Fruit fly (Drosophila melanogaster): ENCODE results near the gene nanos.
A peak's percentile ranks its signal among the peaks of the same experiment; 100 is the strongest.

Gene nanos

DNA sequence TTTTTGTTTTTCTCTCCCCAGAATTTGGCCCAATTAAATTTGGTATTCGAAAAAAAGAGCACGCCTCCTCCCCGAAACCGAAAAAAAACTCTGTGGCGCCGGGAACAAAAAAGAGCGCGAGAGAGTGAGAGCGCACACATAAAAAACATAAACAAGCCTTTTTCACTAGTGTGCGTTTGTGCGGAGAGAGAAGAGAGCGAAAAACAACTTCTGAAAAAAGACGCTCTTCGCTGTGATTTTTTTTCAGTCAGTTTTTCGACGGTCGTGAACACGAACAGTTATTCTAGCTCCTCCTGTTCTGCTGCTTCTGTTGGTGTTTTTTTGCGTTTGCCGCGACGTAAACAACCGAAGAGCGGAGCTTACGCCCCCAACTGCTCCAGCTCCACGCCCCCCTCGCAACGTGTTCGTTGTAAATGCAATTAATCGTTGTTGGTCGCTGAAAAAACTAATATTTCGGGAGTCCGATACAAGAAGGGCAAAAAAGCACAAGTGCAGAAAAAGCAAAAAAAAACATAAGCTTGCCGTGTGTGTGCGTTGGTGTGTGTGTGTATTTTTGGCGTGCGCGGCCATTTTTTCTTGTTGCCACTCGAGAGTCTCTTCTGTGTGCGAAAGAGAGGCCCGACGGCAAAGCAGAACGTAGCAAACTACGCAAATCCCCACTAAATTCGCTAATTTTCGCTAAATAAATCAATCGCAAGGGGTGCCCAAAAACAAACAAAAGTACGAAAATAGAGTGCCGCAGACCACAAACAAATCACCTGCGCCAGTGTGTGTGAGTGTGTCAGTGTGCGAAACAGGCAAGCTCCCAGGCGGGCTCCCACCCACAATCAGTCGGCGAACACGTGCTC, 7.2 kb downstream of the nanos start, which contains the start of gene sqz:
sqz (plus strand) TSS at position 240 of the 848 bp plus-strand sequence.
- TF ChIP-seq Hr83 (GFP tag; optimal IDR thresholded peaks at IDR 0.05; ENCODE audit: poor library complexity, severe bottlenecking) (peak; percentile 50), Hnf4 (GFP tag; optimal IDR thresholded peaks at IDR 0.05) (peak; percentile 34), h (GFP tag; optimal IDR thresholded peaks at IDR 0.05) (peak; percentile 37), N (GFP tag; optimal IDR thresholded peaks at IDR 0.05) (peak; percentile 28), dl (GFP tag; optimal IDR thresholded peaks at IDR 0.05; ENCODE audit: insufficient read depth in 1 of 2, partially characterized antibody in 2 of 2) (peak; percentile 69 to 91), HLH106 (tag; optimal IDR thresholded peaks at IDR 0.05) (peak; percentile 21), usp (GFP tag; optimal IDR thresholded peaks at IDR 0.05) (no peak), lola (GFP tag; optimal IDR thresholded peaks at IDR 0.05) (peak; percentile 72), woc (GFP tag; optimal IDR thresholded peaks at IDR 0.05) (no peak), foxo (GFP tag; optimal IDR thresholded peaks at IDR 0.05) (peak in 1 of 2 experiments; percentile 6), fru (GFP tag; optimal IDR thresholded peaks at IDR 0.05) (peak; percentile 46), Vsx2 (GFP tag; optimal IDR thresholded peaks at IDR 0.05; ENCODE audit: partially characterized antibody) (peak; percentile 79), Rel (GFP tag; optimal IDR thresholded peaks at IDR 0.05) (peak; percentile 84), Rel (tag; optimal IDR thresholded peaks at IDR 0.05) (peak; percentile 49), tai (GFP tag; optimal IDR thresholded peaks at IDR 0.05) (no peak), sage (GFP tag; optimal IDR thresholded peaks at IDR 0.05) (peak; percentile 74), Abd-B (GFP tag; optimal IDR thresholded peaks at IDR 0.05) (no peak), Sp1 (GFP tag; optimal IDR thresholded peaks at IDR 0.05) (peak; percentile 83), Jra (GFP tag; optimal IDR thresholded peaks at IDR 0.05) (no peak), br (GFP tag; optimal IDR thresholded peaks at IDR 0.05) (peak; percentile 46), brk (GFP tag; optimal IDR thresholded peaks at IDR 0.05) (peak; percentile 42), Dif (GFP tag; optimal IDR thresholded peaks at IDR 0.05; ENCODE audit: partially characterized antibody) (peak; percentile 94), GATAd (GFP tag; optimal IDR thresholded peaks at IDR 0.05) (no peak), rgr (GFP tag; optimal IDR thresholded peaks at IDR 0.05) (no peak), psq (GFP tag; optimal IDR thresholded peaks at IDR 0.05) (peak; percentile 77), CrebA (GFP tag; optimal IDR thresholded peaks at IDR 0.05; ENCODE audit: borderline replicate concordance) (no peak), OdsH (GFP tag; optimal IDR thresholded peaks at IDR 0.05) (peak; percentile 56)

- TF ChIP-seq rgr (GFP tag; optimal IDR thresholded peaks at IDR 0.05) (peak; percentile 35), dl (GFP tag; optimal IDR thresholded peaks at IDR 0.05; ENCODE audit: insufficient read depth in 1 of 2, partially characterized antibody in 2 of 2) (no peak), HLH106 (tag; optimal IDR thresholded peaks at IDR 0.05) (peak; percentile 30), h (GFP tag; optimal IDR thresholded peaks at IDR 0.05) (peak; percentile 23), jim (GFP tag; optimal IDR thresholded peaks at IDR 0.05) (no peak), foxo (GFP tag; optimal IDR thresholded peaks at IDR 0.05) (peak in 1 of 2 experiments; percentile 33), fru (GFP tag; optimal IDR thresholded peaks at IDR 0.05) (peak; percentile 5), Sp1 (GFP tag; optimal IDR thresholded peaks at IDR 0.05) (no peak), woc (GFP tag; optimal IDR thresholded peaks at IDR 0.05) (peak; percentile 33), Abd-B (GFP tag; optimal IDR thresholded peaks at IDR 0.05) (no peak), sage (GFP tag; optimal IDR thresholded peaks at IDR 0.05) (peak; percentile 26), dmrt93B (GFP tag; optimal IDR thresholded peaks at IDR 0.05) (peak; percentile 5), OdsH (GFP tag; optimal IDR thresholded peaks at IDR 0.05) (peak; percentile 10), CG32264 (GFP tag; optimal IDR thresholded peaks at IDR 0.05) (peak; percentile 55)
These were observed 7.9 kb downstream of the nanos start for dm6 chr3R:19164873-19165456.

DNA sequence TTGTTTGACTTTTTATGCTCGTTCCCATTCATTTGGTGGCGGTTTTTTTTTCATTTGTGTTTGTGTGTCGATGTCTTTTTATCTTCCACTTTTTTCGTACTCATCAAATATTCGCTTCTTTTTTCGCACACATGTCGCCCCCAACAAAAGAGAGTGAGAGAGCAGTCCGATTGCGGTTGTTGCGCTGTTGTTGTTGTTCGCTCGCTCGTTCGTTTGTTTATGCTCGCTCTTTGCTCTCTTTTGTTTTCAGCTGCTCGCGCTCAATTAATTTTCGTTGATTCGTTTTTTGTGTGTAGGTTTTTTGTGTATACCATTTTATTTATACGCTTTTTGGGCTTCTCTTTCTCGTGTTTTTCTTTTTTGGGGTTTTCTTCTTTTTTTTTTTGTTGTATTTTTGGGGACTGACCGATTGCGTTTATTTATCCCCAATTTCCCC, 8.6 kb downstream of the nanos start:
- TF ChIP-seq foxo (GFP tag; optimal IDR thresholded peaks at IDR 0.05), result peak in 1 of 2 experiments; percentile 53
- peak; percentile 84 to 90 for TF ChIP-seq dl (GFP tag; optimal IDR thresholded peaks at IDR 0.05; ENCODE audit: insufficient read depth in 1 of 2, partially characterized antibody in 2 of 2)
- peak; percentile 80 for TF ChIP-seq CrebA (GFP tag; optimal IDR thresholded peaks at IDR 0.05; ENCODE audit: borderline replicate concordance)
- TF ChIP-seq Sp1 (GFP tag; optimal IDR thresholded peaks at IDR 0.05), result peak; percentile 66
- peak; percentile 78 for TF ChIP-seq Vsx2 (GFP tag; optimal IDR thresholded peaks at IDR 0.05; ENCODE audit: partially characterized antibody)
- no peak for TF ChIP-seq HLH106 (tag; optimal IDR thresholded peaks at IDR 0.05)
- TF ChIP-seq jim (GFP tag; optimal IDR thresholded peaks at IDR 0.05), result peak; percentile 1
- no peak for TF ChIP-seq OdsH (GFP tag; optimal IDR thresholded peaks at IDR 0.05)
- peak; percentile 59 for TF ChIP-seq sage (GFP tag; optimal IDR thresholded peaks at IDR 0.05)
- peak; percentile 58 for TF ChIP-seq Rel (GFP tag; optimal IDR thresholded peaks at IDR 0.05)
- TF ChIP-seq Rel (tag; optimal IDR thresholded peaks at IDR 0.05), result peak; percentile 37
- TF ChIP-seq psq (GFP tag; optimal IDR thresholded peaks at IDR 0.05), result peak; percentile 80
- peak; percentile 93 for TF ChIP-seq Dif (GFP tag; optimal IDR thresholded peaks at IDR 0.05; ENCODE audit: partially characterized antibody)
- no peak for TF ChIP-seq h (GFP tag; optimal IDR thresholded peaks at IDR 0.05)
- peak; percentile 34 for TF ChIP-seq CG32264 (GFP tag; optimal IDR thresholded peaks at IDR 0.05)
- no peak for TF ChIP-seq Abd-B (GFP tag; optimal IDR thresholded peaks at IDR 0.05)
